Worm (Caenorhabditis elegans): ENCODE measurements around the gene eat-17.

DNA sequence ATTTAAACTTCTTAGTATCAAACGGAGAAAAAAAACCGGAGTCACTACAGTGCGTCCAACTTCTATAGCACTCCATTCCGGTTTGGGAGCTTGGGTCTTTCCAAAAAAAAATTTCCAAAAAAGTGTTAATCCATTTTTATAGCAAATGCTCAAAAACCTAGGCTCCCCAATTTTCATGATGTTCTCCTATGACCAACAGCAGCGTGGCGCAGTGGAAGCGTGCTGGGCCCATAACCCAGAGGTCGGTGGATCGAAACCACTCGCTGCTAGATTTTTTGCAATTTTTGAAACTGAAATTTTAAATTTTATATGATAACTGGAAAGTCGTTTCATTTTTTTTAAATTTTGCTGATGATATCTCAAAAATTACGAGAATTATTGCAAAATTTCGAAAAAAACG, 24.3 kb upstream of the eat-17 start:
- no peak for TF ChIP-seq ZK546.5 (tag; optimal IDR thresholded peaks at IDR 0.05)
- TF ChIP-seq ama-1 (optimal IDR thresholded peaks at IDR 0.05), result no peak
